Fruit fly (Drosophila melanogaster) whole organism, embryonic: Measurements from ENCODE around the gene CG4424.

ENCODE experiments used
- CG10654 ChIP-seq: fragments of 200-800 bp; sonication (Bioruptor generic); optimal IDR thresholded peaks from 2 replicates; lab custom pipeline; 2016; ENCODE audit warnings: missing biosample characterization, missing genetic modification characterization
- CG14441 ChIP-seq: fragments of 200-800 bp; sonication (Bioruptor generic); IDR thresholded peaks from 2 replicates; pipeline ENCODE4 v1.3.6; 2022; ENCODE audit warnings: missing biosample characterization, missing genetic modification characterization
- CG18262 ChIP-seq: fragments of 200-800 bp; optimal IDR thresholded peaks from 3 replicates; lab custom pipeline; 2019; ENCODE audit warnings: missing biosample characterization, mild to moderate bottlenecking, missing genetic modification characterization, moderate library complexity
- CG1832 ChIP-seq: fragments of 200-800 bp; sonication (Bioruptor generic); optimal IDR thresholded peaks from 2 replicates; lab custom pipeline; 2017; ENCODE audit warnings: missing biosample characterization, mild to moderate bottlenecking, missing genetic modification characterization, inconsistent platforms
- CG30020 ChIP-seq: fragments of 200-800 bp; optimal IDR thresholded peaks from 2 replicates; lab custom pipeline; 2019; ENCODE audit warnings: missing biosample characterization, mild to moderate bottlenecking, missing genetic modification characterization, moderate library complexity
- CG32532 ChIP-seq: fragments of 200-800 bp; sonication (Bioruptor generic); IDR thresholded peaks from 2 replicates; pipeline ENCODE4 v1.3.6; 2022; ENCODE audit warnings: missing biosample characterization, missing genetic modification characterization
- CG4282 ChIP-seq: fragments of 200-800 bp; sonication (Bioruptor generic); optimal IDR thresholded peaks from 2 replicates; lab custom pipeline; 2016; ENCODE audit warnings: missing biosample characterization, missing genetic modification characterization
- CG5245 ChIP-seq: fragments of 200-800 bp; sonication (Bioruptor generic); optimal IDR thresholded peaks from 3 replicates; lab custom pipeline; 2016; ENCODE audit warnings: missing biosample characterization, missing genetic modification characterization
- CG5953 ChIP-seq: fragments of 200-800 bp; sonication (Bioruptor generic); IDR thresholded peaks from 2 replicates; pipeline ENCODE4 v1.3.6; 2022; ENCODE audit warnings: missing biosample characterization, missing genetic modification characterization
- CG7745 ChIP-seq: fragments of 200-800 bp; sonication (Bioruptor generic); optimal IDR thresholded peaks from 2 replicates; lab custom pipeline; 2018; ENCODE audit warnings: missing biosample characterization, mild to moderate bottlenecking, missing genetic modification characterization, moderate library complexity
- CG7928 ChIP-seq: fragments of 200-800 bp; sonication (Bioruptor generic); optimal IDR thresholded peaks from 2 replicates; lab custom pipeline; 2017; ENCODE audit warnings: missing biosample characterization, mild to moderate bottlenecking, missing genetic modification characterization
- CG8359 ChIP-seq: fragments of 200-800 bp; sonication (Bioruptor generic); optimal IDR thresholded peaks from 2 replicates; lab custom pipeline; 2017; ENCODE audit warnings: missing biosample characterization, mild to moderate bottlenecking, missing genetic modification characterization, borderline replicate concordance
- CG8924 ChIP-seq: fragments of 200-800 bp; optimal IDR thresholded peaks from 3 replicates; lab custom pipeline; 2019; ENCODE audit warnings: missing biosample characterization, mild to moderate bottlenecking, missing genetic modification characterization, moderate library complexity
- CG9817 ChIP-seq: fragments of 200-800 bp; sonication (Bioruptor generic); optimal IDR thresholded peaks from 2 replicates; lab custom pipeline; 2018; ENCODE audit warnings: missing biosample characterization, mild to moderate bottlenecking, missing genetic modification characterization, moderate library complexity
- CG9932 ChIP-seq: fragments of 200-800 bp; sonication (Bioruptor generic); IDR thresholded peaks from 2 replicates; pipeline ENCODE4 v1.3.6; 2022; ENCODE audit warnings: missing biosample characterization, missing genetic modification characterization
- Dp ChIP-seq: fragments of 200-800 bp; sonication (Bioruptor generic); optimal IDR thresholded peaks from 2 replicates; lab custom pipeline; 2018; ENCODE audit warnings: missing biosample characterization, mild to moderate bottlenecking, missing genetic modification characterization, moderate library complexity
- E2f2 ChIP-seq: fragments of 200-800 bp; sonication (Bioruptor generic); IDR thresholded peaks from 2 replicates; pipeline ENCODE4 v1.3.6; 2022; ENCODE audit warnings: missing biosample characterization, missing genetic modification characterization
- Fer1 ChIP-seq: fragments of 200-800 bp; sonication (Bioruptor generic); optimal IDR thresholded peaks from 2 replicates; lab custom pipeline; 2017; ENCODE audit warnings: missing biosample characterization, mild to moderate bottlenecking, missing genetic modification characterization
- Gsc ChIP-seq: fragments of 200-800 bp; sonication (Bioruptor generic); IDR thresholded peaks from 2 replicates; pipeline ENCODE4 v1.3.6; 2022; ENCODE audit warnings: missing biosample characterization, missing genetic modification characterization
- HmgD ChIP-seq: fragments of 200-800 bp; sonication (Bioruptor generic); optimal IDR thresholded peaks from 3 replicates; lab custom pipeline; 2016; ENCODE audit warnings: missing biosample characterization, missing genetic modification characterization
- Hr3 ChIP-seq: fragments of 200-800 bp; sonication (Bioruptor generic); optimal IDR thresholded peaks from 3 replicates; lab custom pipeline; 2016; ENCODE audit warnings: missing biosample characterization, missing genetic modification characterization
- Hsf ChIP-seq: fragments of 200-800 bp; sonication (Bioruptor generic); optimal IDR thresholded peaks from 3 replicates; lab custom pipeline; 2016; ENCODE audit warnings: missing biosample characterization, missing genetic modification characterization
- MBD-R2 ChIP-seq: fragments of 200-800 bp; sonication (Bioruptor generic); IDR thresholded peaks from 2 replicates; pipeline ENCODE4 v1.3.6; 2022; ENCODE audit warnings: missing biosample characterization, missing genetic modification characterization
- PHDP ChIP-seq: fragments of 200-800 bp; sonication (Bioruptor generic); optimal IDR thresholded peaks from 3 replicates; lab custom pipeline; 2018; ENCODE audit warnings: missing biosample characterization, mild to moderate bottlenecking, missing genetic modification characterization, moderate library complexity
- Trl ChIP-seq, 3 experiments: fragments of >200 bp in 2 of 3; fragments of 200-800 bp in 1 of 3; sonication (Bioruptor generic) in 1 of 3; optimal IDR thresholded peaks; 2 replicates in 1 of 3; 3 replicates in 2 of 3; lab custom pipeline; 2016 to 2017; ENCODE audit warnings: missing biosample characterization in 1 of 3, missing genetic modification characterization in 1 of 3
- ase ChIP-seq: fragments of 200-800 bp; sonication (Bioruptor generic); IDR thresholded peaks from 3 replicates; pipeline ENCODE4 v1.3.6; 2022; ENCODE audit warnings: missing biosample characterization, missing genetic modification characterization
- ato ChIP-seq: fragments of 200-800 bp; sonication (Bioruptor generic); IDR thresholded peaks from 2 replicates; pipeline ENCODE4 v1.3.6; 2022; ENCODE audit warnings: missing biosample characterization, missing genetic modification characterization; ENCODE audit not compliant: partially characterized antibody
- bbx ChIP-seq: fragments of 200-800 bp; sonication (Bioruptor generic); IDR thresholded peaks from 2 replicates; pipeline ENCODE4 v1.3.6; 2022; ENCODE audit warnings: missing biosample characterization, missing genetic modification characterization; ENCODE audit not compliant: partially characterized antibody
- btn ChIP-seq: fragments of 200-800 bp; sonication (Bioruptor generic); optimal IDR thresholded peaks from 2 replicates; lab custom pipeline; 2016; ENCODE audit warnings: missing biosample characterization, missing genetic modification characterization
- chif ChIP-seq, 2 experiments: fragments of 200-800 bp; sonication (Bioruptor generic); optimal IDR thresholded peaks; 3 replicates each; lab custom pipeline; 2016; ENCODE audit warnings: missing biosample characterization in 2 of 2, missing genetic modification characterization in 2 of 2
- chn ChIP-seq: fragments of 200-800 bp; sonication (Bioruptor generic); optimal IDR thresholded peaks from 2 replicates; lab custom pipeline; 2016; ENCODE audit warnings: missing biosample characterization, missing genetic modification characterization
- croc ChIP-seq: fragments of 200-800 bp; sonication (Bioruptor generic); conservative IDR thresholded peaks from 3 replicates; pipeline ENCODE4 v1.3.6; 2022; ENCODE audit warnings: missing biosample characterization, missing genetic modification characterization
- ems ChIP-seq: fragments of 200-800 bp; sonication (Bioruptor generic); optimal IDR thresholded peaks from 3 replicates; lab custom pipeline; 2016; ENCODE audit warnings: missing biosample characterization, missing genetic modification characterization
- ewg ChIP-seq: fragments of 200-800 bp; sonication (Bioruptor generic); optimal IDR thresholded peaks from 3 replicates; lab custom pipeline; 2017; ENCODE audit warnings: mild to moderate bottlenecking, missing biosample characterization, missing genetic modification reagents, missing genetic modification characterization
- eyg ChIP-seq: fragments of 200-800 bp; sonication (Bioruptor generic); optimal IDR thresholded peaks from 3 replicates; lab custom pipeline; 2016; ENCODE audit warnings: missing biosample characterization, missing genetic modification characterization
- fru ChIP-seq: fragments of >200 bp; optimal IDR thresholded peaks from 2 replicates; lab custom pipeline; 2017
- grau ChIP-seq: fragments of 200-800 bp; optimal IDR thresholded peaks from 3 replicates; lab custom pipeline; 2019; ENCODE audit warnings: missing biosample characterization, mild to moderate bottlenecking, missing genetic modification characterization, moderate library complexity
- hkb ChIP-seq, 2 experiments: fragments of 200-800 bp in 1 of 2; fragments of >200 bp in 1 of 2; sonication (Bioruptor generic) in 1 of 2; IDR thresholded peaks in 1 of 2; optimal IDR thresholded peaks in 1 of 2; 2 replicates each; pipeline versions ENCODE4 v1.3.6 to Lab custom; 2017 to 2022; ENCODE audit warnings: missing biosample characterization in 1 of 2, missing genetic modification characterization in 1 of 2
- oc ChIP-seq: fragments of 200-800 bp; sonication (Bioruptor generic); optimal IDR thresholded peaks from 2 replicates; lab custom pipeline; 2018; ENCODE audit warnings: missing biosample characterization, mild to moderate bottlenecking, missing genetic modification characterization, moderate library complexity
- ranshi ChIP-seq: fragments of 200-800 bp; sonication (Bioruptor generic); IDR thresholded peaks from 2 replicates; pipeline ENCODE4 v1.3.6; 2022; ENCODE audit warnings: missing biosample characterization, missing genetic modification characterization
- repo ChIP-seq: fragments of 200-800 bp; sonication (Bioruptor generic); optimal IDR thresholded peaks from 2 replicates; lab custom pipeline; 2016; ENCODE audit warnings: missing biosample characterization, missing genetic modification characterization
- sim ChIP-seq: fragments of 200-800 bp; sonication (Bioruptor generic); IDR thresholded peaks from 2 replicates; pipeline ENCODE4 v1.3.6; 2022; ENCODE audit warnings: missing biosample characterization, missing genetic modification characterization
- slbo ChIP-seq: fragments of 200-800 bp; sonication (Bioruptor generic); IDR thresholded peaks from 2 replicates; pipeline ENCODE4 v1.3.6; 2022; ENCODE audit warnings: missing biosample characterization, missing genetic modification characterization
- slou ChIP-seq: fragments of 200-800 bp; sonication (Bioruptor generic); optimal IDR thresholded peaks from 3 replicates; lab custom pipeline; 2016; ENCODE audit warnings: missing biosample characterization, missing genetic modification characterization
- sna ChIP-seq: fragments of 200-800 bp; sonication (Bioruptor generic); IDR thresholded peaks from 2 replicates; pipeline ENCODE4 v1.3.6; 2022; ENCODE audit warnings: missing biosample characterization, missing genetic modification characterization; ENCODE audit not compliant: partially characterized antibody
- stc ChIP-seq: fragments of 200-800 bp; sonication (Bioruptor generic); IDR thresholded peaks from 2 replicates; pipeline ENCODE4 v1.3.6; 2022; ENCODE audit warnings: missing biosample characterization, missing genetic modification characterization
- stwl ChIP-seq: fragments of 200-800 bp; sonication (Bioruptor generic); optimal IDR thresholded peaks from 3 replicates; lab custom pipeline; 2018; ENCODE audit warnings: missing biosample characterization, mild to moderate bottlenecking, missing genetic modification characterization, moderate library complexity
- tna ChIP-seq: fragments of 200-800 bp; sonication (Bioruptor generic); IDR thresholded peaks from 2 replicates; pipeline ENCODE4 v1.3.6; 2022; ENCODE audit warnings: missing biosample characterization, missing genetic modification characterization; ENCODE audit not compliant: partially characterized antibody
- yki ChIP-seq: fragments of >200 bp; optimal IDR thresholded peaks from 3 replicates; lab custom pipeline; 2018

CG4424 gene

DNA sequence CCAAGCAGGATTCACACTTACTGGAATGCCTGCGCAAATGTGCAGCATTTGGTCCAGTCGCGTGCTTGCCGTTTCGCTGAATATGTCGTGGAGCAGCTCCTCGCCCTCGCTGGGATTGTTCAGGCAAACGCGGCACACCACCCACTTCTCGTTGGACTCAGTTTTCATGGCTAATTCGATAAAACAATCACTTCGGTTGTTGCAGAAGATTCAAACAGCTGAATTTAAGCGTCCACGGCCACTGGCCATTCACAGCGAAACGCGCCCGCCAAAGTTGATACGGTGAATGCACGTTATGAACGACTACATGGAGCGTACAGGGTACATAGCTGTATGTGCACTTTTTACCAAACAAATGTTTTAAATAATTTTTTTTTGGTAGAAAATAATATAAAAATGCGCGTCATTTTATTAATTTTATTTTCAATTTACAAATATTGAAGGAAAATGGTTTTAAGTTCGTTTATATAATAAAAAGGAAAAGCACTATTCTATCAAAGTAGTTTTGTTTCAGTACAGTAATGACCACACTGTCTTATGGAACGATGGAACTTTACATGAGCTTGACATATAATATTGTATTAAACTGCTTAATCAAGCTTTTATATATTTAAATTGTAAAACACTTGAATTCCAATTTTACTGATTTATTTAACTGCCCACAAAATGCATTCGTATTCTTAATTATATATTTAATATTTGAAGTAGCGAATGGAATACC is 3.4 kb upstream of the CG4424 start, which contains the start of gene trem (continued):
- TF ChIP-seq ranshi (GFP tag; lab: Robert Waterston, UW) (peak; percentile 41; the same call in 1 of the 2 replicates), CG8924 (peak; percentile 79), slou (GFP tag; lab: Kevin White, UChicago) (peak; percentile 60), MBD-R2 (GFP tag; lab: Robert Waterston, UW) (peak; percentile 91), CG32532 (peak; percentile 67), CG8359 (GFP tag; lab: Kevin White, UChicago) (peak; percentile 1), CG7745 (tag; lab: Kevin White, UChicago) (no peak), ato (GFP tag; lab: Robert Waterston, UW) (no peak), stwl (tag; lab: Kevin White, UChicago) (peak; percentile 15), PHDP (tag; lab: Kevin White, UChicago) (peak; percentile 67), CG9932 (GFP tag; lab: Robert Waterston, UW) (peak; percentile 90), CG5245 (no peak), CG1832 (GFP tag; lab: Kevin White, UChicago) (no peak), oc (no peak), CG30020 (tag; lab: Kevin White, UChicago) (peak; percentile 93), Hr3 (GFP tag; lab: Kevin White, UChicago) (peak; percentile 84), E2f2 (GFP tag; lab: Robert Waterston, UW) (peak; percentile 27; the same call in 1 of the 2 replicates), ewg (peak; percentile 52), sim (no peak), croc (GFP tag; lab: Robert Waterston, UW) (peak; percentile 46; the same call in 2 of the 3 replicates), CG14441 (GFP tag; lab: Robert Waterston, UW) (peak; percentile 66), Dp (peak; percentile 19), tna (GFP tag; lab: Robert Waterston, UW) (no peak), Gsc (GFP tag; lab: Robert Waterston, UW) (peak; percentile 60), ems (GFP tag; lab: Kevin White, UChicago) (no peak), CG7928 (GFP tag; lab: Kevin White, UChicago) (no peak), grau (tag; lab: Kevin White, UChicago) (peak; percentile 99), chif (GFP tag; optimal IDR thresholded peaks at IDR 0.05; lab: Kevin White, UChicago) (peak; percentile 48 to 50), btn (no peak), Trl (optimal IDR thresholded peaks at IDR 0.05; lab: Kevin White, UChicago) (no peak), Trl (GFP tag; optimal IDR thresholded peaks at IDR 0.05; lab: Kevin White, UChicago) (peak; percentile 37), CG5953 (no peak; the same call in 1 of the 2 replicates), chn (GFP tag; lab: Kevin White, UChicago) (peak; percentile 54), yki (peak; percentile 38), Hsf (GFP tag; lab: Kevin White, UChicago) (peak; percentile 67), CG18262 (peak; percentile 81), stc (GFP tag; lab: Robert Waterston, UW) (no peak; the same call in 1 of the 2 replicates), CG9817 (tag; lab: Kevin White, UChicago) (peak; percentile 84), slbo (GFP tag; lab: Robert Waterston, UW) (peak; percentile 91), CG10654 (GFP tag; lab: Kevin White, UChicago) (peak; percentile 63), CG4282 (GFP tag; lab: Kevin White, UChicago) (no peak), HmgD (GFP tag; lab: Kevin White, UChicago) (no peak), Fer1 (GFP tag; lab: Kevin White, UChicago) (peak; percentile 8), hkb (optimal IDR thresholded peaks at IDR 0.05; lab: Kevin White, UChicago) (no peak), hkb (GFP tag; IDR thresholded peaks at IDR 0.05; lab: Robert Waterston, UW) (no peak), ase (GFP tag; lab: Robert Waterston, UW) (peak; percentile 43; the same call in 2 of the 3 replicates), repo (no peak), sna (GFP tag; lab: Robert Waterston, UW) (no peak), fru (lab: Kevin White, UChicago) (no peak), bbx (GFP tag; lab: Robert Waterston, UW) (no peak), eyg (GFP tag; lab: Kevin White, UChicago) (no peak)
